Worm (Caenorhabditis elegans) whole organism, late embryonic: Measurements from ENCODE around the gene C34C12.7.

Experiments
- C08G9.2 ChIP-seq: sonication (generic microtip); optimal IDR thresholded peaks from 2 replicates; lab custom pipeline; 2016; ENCODE audit warnings: mild to moderate bottlenecking, missing genetic modification characterization, moderate library complexity, missing compliant biosample characterization
- C38D4.7 ChIP-seq: fragments of 200-800 bp; sonication (Bioruptor generic); optimal IDR thresholded peaks from 2 replicates; lab custom pipeline; 2018; ENCODE audit warnings: mild to moderate bottlenecking, missing genetic modification characterization, moderate library complexity, missing compliant biosample characterization
- F13H6.1 ChIP-seq: sonication (generic microtip); optimal IDR thresholded peaks from 2 replicates; lab custom pipeline; 2016; ENCODE audit warnings: missing genetic modification characterization, missing compliant biosample characterization
- K02D7.2 ChIP-seq: sonication (generic microtip); optimal IDR thresholded peaks from 2 replicates; lab custom pipeline; 2017; ENCODE audit warnings: mild to moderate bottlenecking, missing genetic modification characterization, missing compliant biosample characterization
- K09A11.1 ChIP-seq: sonication (generic microtip); optimal IDR thresholded peaks from 2 replicates; lab custom pipeline; 2017; ENCODE audit warnings: antibody characterized with exemption, mild to moderate bottlenecking, missing genetic modification characterization, missing compliant biosample characterization; ENCODE audit not compliant: insufficient read depth
- T23F11.4 ChIP-seq: fragments of 200-800 bp; sonication (Bioruptor generic); optimal IDR thresholded peaks from 2 replicates; lab custom pipeline; 2018; ENCODE audit warnings: mild to moderate bottlenecking, missing genetic modification characterization, missing compliant biosample characterization
- ahr-1 ChIP-seq: sonication (generic microtip); optimal IDR thresholded peaks from 2 replicates; lab custom pipeline; 2016; ENCODE audit warnings: missing genetic modification characterization, missing compliant biosample characterization
- ama-1 ChIP-seq: fragments of 150-350 bp; optimal IDR thresholded peaks from 2 replicates; lab custom pipeline; 2014
- ceh-2 ChIP-seq: sonication (generic microtip); optimal IDR thresholded peaks from 2 replicates; lab custom pipeline; 2016; ENCODE audit warnings: missing genotype, missing genetic modification characterization, missing compliant biosample characterization
- ceh-24 ChIP-seq: sonication (generic microtip); optimal IDR thresholded peaks from 2 replicates; lab custom pipeline; 2016; ENCODE audit warnings: mild to moderate bottlenecking, missing genetic modification characterization, missing compliant biosample characterization
- ceh-31 ChIP-seq: sonication (generic microtip); optimal IDR thresholded peaks from 2 replicates; lab custom pipeline; 2016; ENCODE audit warnings: missing genetic modification characterization, missing compliant biosample characterization
- ceh-9 ChIP-seq: sonication (generic microtip); optimal IDR thresholded peaks from 2 replicates; lab custom pipeline; 2016; ENCODE audit warnings: mild to moderate bottlenecking, missing genetic modification characterization, inconsistent platforms, missing compliant biosample characterization
- dmd-4 ChIP-seq: sonication (generic microtip); optimal IDR thresholded peaks from 2 replicates; lab custom pipeline; 2016; ENCODE audit warnings: borderline replicate concordance, missing genetic modification characterization, missing compliant biosample characterization
- elt-2 ChIP-seq: sonication (generic microtip); optimal IDR thresholded peaks from 2 replicates; lab custom pipeline; 2016; ENCODE audit warnings: missing genetic modification reagents, missing genetic modification characterization, missing compliant biosample characterization
- fkh-6 ChIP-seq: sonication (generic microtip); optimal IDR thresholded peaks from 2 replicates; lab custom pipeline; 2016; ENCODE audit warnings: missing genetic modification characterization, missing compliant biosample characterization
- gmeb-2 ChIP-seq: sonication (generic microtip); optimal IDR thresholded peaks from 2 replicates; lab custom pipeline; 2016; ENCODE audit warnings: missing genetic modification characterization, inconsistent platforms, missing compliant biosample characterization
- hlh-15 ChIP-seq: sonication (generic microtip); optimal IDR thresholded peaks from 2 replicates; lab custom pipeline; 2016; ENCODE audit warnings: missing genetic modification characterization, missing compliant biosample characterization
- lim-6 ChIP-seq: sonication (generic microtip); optimal IDR thresholded peaks from 2 replicates; lab custom pipeline; 2016; ENCODE audit warnings: missing genetic modification characterization, missing compliant biosample characterization
- lin-11 ChIP-seq: fragments of 200-800 bp; sonication (Bioruptor generic); optimal IDR thresholded peaks from 2 replicates; lab custom pipeline; 2018; ENCODE audit warnings: mild to moderate bottlenecking, missing genetic modification characterization, missing compliant biosample characterization
- madf-2 ChIP-seq: sonication (generic microtip); optimal IDR thresholded peaks from 2 replicates; lab custom pipeline; 2017; ENCODE audit warnings: missing genetic modification characterization, missing compliant biosample characterization
- mec-3 ChIP-seq: sonication (generic microtip); optimal IDR thresholded peaks from 2 replicates; lab custom pipeline; 2016; ENCODE audit warnings: borderline replicate concordance, missing genetic modification characterization, missing compliant biosample characterization
- nhr-232 ChIP-seq: sonication (generic microtip); optimal IDR thresholded peaks from 2 replicates; lab custom pipeline; 2016; ENCODE audit warnings: missing genetic modification characterization, missing compliant biosample characterization
- pha-2 ChIP-seq: sonication (generic microtip); optimal IDR thresholded peaks from 2 replicates; lab custom pipeline; 2017; ENCODE audit warnings: mild to moderate bottlenecking, missing genetic modification characterization, missing compliant biosample characterization
- pqm-1 ChIP-seq: sonication (generic microtip); optimal IDR thresholded peaks from 2 replicates; lab custom pipeline; 2016; ENCODE audit warnings: missing genetic modification characterization, missing compliant biosample characterization
- pros-1 ChIP-seq: fragments of 150-350 bp; optimal IDR thresholded peaks from 2 replicates; lab custom pipeline; 2014; ENCODE audit warnings: missing biosample characterization, missing genetic modification reagents, missing genetic modification characterization
- ref-2 ChIP-seq: sonication (generic microtip); optimal IDR thresholded peaks from 2 replicates; lab custom pipeline; 2016; ENCODE audit warnings: missing genetic modification characterization, missing compliant biosample characterization
- rnt-1 ChIP-seq: sonication (generic microtip); optimal IDR thresholded peaks from 2 replicates; lab custom pipeline; 2016; ENCODE audit warnings: missing genetic modification characterization, missing compliant biosample characterization
- sox-4 ChIP-seq: sonication (generic microtip); optimal IDR thresholded peaks from 2 replicates; lab custom pipeline; 2017; ENCODE audit warnings: mild to moderate bottlenecking, missing genetic modification characterization, inconsistent platforms, missing compliant biosample characterization
- tbx-7 ChIP-seq: sonication (generic microtip); optimal IDR thresholded peaks from 2 replicates; lab custom pipeline; 2016; ENCODE audit warnings: missing genotype, missing genetic modification characterization, missing compliant biosample characterization
- ttx-3 ChIP-seq: sonication (generic microtip); optimal IDR thresholded peaks from 2 replicates; lab custom pipeline; 2016; ENCODE audit warnings: missing genetic modification reagents, missing genetic modification characterization, missing compliant biosample characterization
- unc-3 ChIP-seq, 2 experiments: fragments of 200-800 bp in 1 of 2; sonication (Bioruptor generic) in 1 of 2; sonication (generic microtip) in 1 of 2; conservative IDR thresholded peaks in 1 of 2; optimal IDR thresholded peaks in 1 of 2; 2 replicates each; pipeline versions ENCODE4 v1.3.6 to Lab custom; 2016 to 2022; ENCODE audit warnings: missing compliant biosample characterization in 2 of 2, missing genetic modification characterization in 2 of 2, missing genetic modification reagents in 1 of 2
- unc-42 ChIP-seq: sonication (generic microtip); optimal IDR thresholded peaks from 2 replicates; lab custom pipeline; 2016; ENCODE audit warnings: missing genotype, missing genetic modification characterization, missing compliant biosample characterization
- unc-86 ChIP-seq: sonication (generic microtip); optimal IDR thresholded peaks from 2 replicates; lab custom pipeline; 2016; ENCODE audit warnings: missing genetic modification characterization, missing compliant biosample characterization

Gene C34C12.7

DNA sequence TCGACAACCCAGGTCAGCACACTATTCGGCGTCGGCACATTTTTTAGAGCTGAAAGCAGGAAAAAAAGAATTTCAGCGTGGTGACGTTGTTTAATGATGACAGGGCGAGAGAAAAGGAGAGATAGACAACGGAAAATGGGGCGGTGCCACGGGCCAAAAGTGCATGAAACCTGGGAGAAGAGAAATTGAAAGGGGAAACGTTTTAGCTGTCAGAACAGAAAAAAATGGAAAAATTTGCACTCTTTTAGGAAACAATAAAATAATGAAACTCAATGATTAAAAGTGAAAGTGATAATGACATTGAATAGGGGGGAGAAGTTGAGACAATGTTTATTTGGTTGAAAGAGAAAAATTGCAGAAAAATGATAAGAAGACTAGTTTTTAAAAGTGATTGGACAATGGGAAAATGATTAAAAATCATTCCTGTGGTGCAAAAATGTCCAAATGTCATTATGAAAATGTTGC, 41.6 kb upstream of the C34C12.7 start, which contains the start of gene pitp-1:
pitp-1 (minus strand) TSS at position 51 of the 465 bp plus-strand sequence.
- TF ChIP-seq K02D7.2 (tag; lab: Kevin White, UChicago) = no peak
- TF ChIP-seq fkh-6 (tag; lab: Kevin White, UChicago) = no peak
- TF ChIP-seq dmd-4 = no peak
- no peak for TF ChIP-seq tbx-7 (tag; lab: Kevin White, UChicago)

DNA sequence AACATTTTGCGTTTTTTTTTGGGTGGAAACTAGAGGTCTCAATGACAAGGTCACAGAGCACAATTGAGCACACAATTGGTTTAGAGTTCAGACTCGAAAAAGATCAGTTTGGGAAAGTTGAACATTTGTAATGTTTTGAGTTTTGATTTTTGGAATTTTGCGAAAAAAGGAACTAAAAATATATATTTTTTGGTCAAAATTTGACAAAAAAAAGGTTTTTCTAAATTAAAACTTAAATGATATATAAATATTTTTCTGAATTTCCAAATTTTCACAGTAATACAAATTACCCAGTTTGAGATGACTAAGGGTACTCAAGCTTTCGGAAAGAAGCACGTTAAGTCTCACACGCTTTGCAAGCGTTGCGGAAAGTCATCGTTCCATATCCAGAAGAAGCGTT, 40.2 kb upstream of the C34C12.7 start, which contains the start of gene rpl-37:
rpl-37 (plus strand) TSS at position 301 of the 400 bp plus-strand sequence.
- TF ChIP-seq C08G9.2 (tag; lab: Kevin White, UChicago) = no peak
- TF ChIP-seq sox-4 (tag; lab: Kevin White, UChicago) = no peak
- TF ChIP-seq T23F11.4 (GFP tag; lab: Kevin White, UChicago) = no peak
- TF ChIP-seq ref-2 (tag; lab: Kevin White, UChicago) = no peak
- no peak for TF ChIP-seq dmd-4
- TF ChIP-seq unc-3 (GFP tag; conservative IDR thresholded peaks at IDR 0.05; lab: Robert Waterston, UW) = no peak
- no peak for TF ChIP-seq unc-3 (tag; optimal IDR thresholded peaks at IDR 0.05; lab: Kevin White, UChicago)
- TF ChIP-seq, all 69 proteins: peak for 0

DNA sequence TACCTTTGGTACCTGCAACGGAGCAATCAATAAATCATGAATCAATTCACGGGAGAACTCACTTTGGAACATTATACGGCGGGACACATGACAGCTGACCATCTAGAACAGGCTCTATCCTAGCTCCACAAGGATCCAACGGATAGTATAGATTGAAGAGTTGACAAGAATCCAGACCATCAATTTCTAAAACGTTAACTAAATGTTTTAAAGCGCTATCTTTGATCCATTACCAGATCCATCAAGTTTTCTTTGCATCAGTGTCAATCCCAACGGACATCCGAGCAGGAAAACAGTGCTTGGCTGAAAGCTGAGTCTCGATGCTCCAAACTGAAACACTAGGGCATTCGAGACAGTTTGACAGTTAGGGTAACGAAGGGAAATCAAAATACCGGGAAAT, 35.2 kb upstream of the C34C12.7 start:
- TF ChIP-seq hlh-15 (tag; lab: Kevin White, UChicago) = no peak
- TF ChIP-seq pqm-1 (tag; lab: Kevin White, UChicago) = no peak
- no peak for TF ChIP-seq pha-2
- no peak for TF ChIP-seq pros-1 (tag; lab: Kevin White, UChicago)
- no peak for TF ChIP-seq dmd-4
- no peak for TF ChIP-seq ttx-3 (tag; lab: Kevin White, UChicago)
- TF ChIP-seq mec-3 (tag; lab: Kevin White, UChicago) = no peak
- TF ChIP-seq lim-6 (tag; lab: Kevin White, UChicago) = no peak
- no peak for TF ChIP-seq F13H6.1 (tag; lab: Kevin White, UChicago)
- no peak for TF ChIP-seq lin-11 (tag; lab: Kevin White, UChicago)
- TF ChIP-seq unc-86 (tag; lab: Kevin White, UChicago) = no peak

DNA sequence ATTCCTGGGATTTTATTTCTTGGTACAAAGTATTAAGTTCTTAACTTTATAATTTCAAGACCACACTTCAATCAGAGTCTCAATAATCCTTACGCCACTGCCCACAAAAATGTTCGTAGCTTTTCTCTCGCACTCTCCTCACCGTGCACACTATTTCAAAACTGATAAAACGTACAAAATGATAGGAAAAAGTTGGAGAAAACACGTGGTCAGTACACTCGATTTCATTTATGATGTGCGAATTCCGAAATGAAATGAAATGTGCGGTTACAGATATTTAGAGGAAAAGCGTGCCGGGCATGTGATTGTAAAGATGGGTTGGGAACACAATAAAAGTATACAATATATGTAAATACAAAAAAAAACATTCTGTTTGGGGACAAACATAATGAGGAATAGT, 32.3 kb upstream of the C34C12.7 start:
- TF ChIP-seq ceh-31 (tag; lab: Kevin White, UChicago) = no peak
- TF ChIP-seq K09A11.1 (tag; lab: Kevin White, UChicago) = no peak
- TF ChIP-seq elt-2 (tag; lab: Kevin White, UChicago) = peak; percentile 23

DNA sequence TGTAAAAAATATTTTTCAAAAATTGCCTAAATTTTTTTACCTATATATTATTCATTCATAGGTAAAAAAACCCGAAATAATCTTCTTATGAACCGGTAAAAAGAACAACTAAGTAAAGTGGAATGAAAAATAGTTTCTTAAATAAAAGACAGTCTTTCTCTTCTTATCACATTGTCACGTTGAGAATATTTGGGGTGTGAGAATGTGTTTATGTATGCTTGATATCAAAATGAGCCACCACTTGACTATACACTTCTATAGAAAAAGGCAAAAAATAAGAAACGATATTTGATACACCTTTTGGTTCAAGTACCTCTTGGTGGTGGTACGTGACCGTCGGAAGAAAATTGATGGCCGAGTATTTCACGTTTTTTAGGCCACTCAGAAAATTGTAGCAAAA, 31.4 kb upstream of the C34C12.7 start, which contains the start of gene hmit-1.3:
hmit-1.3 (minus strand) TSS at position 103 of the 400 bp plus-strand sequence.
- TF ChIP-seq ceh-24 (tag; lab: Kevin White, UChicago) (no peak), pros-1 (tag; lab: Kevin White, UChicago) (no peak), rnt-1 (tag; lab: Kevin White, UChicago) (no peak), ceh-9 (no peak), unc-42 (tag; lab: Kevin White, UChicago) (no peak), fkh-6 (tag; lab: Kevin White, UChicago) (no peak), C38D4.7 (GFP tag; lab: Kevin White, UChicago) (no peak), gmeb-2 (no peak), ahr-1 (tag; lab: Kevin White, UChicago) (no peak), ceh-2 (tag; lab: Kevin White, UChicago) (no peak), ama-1 (no peak), madf-2 (tag; lab: Kevin White, UChicago) (no peak), nhr-232 (tag; lab: Kevin White, UChicago) (no peak)
- TF ChIP-seq, all 69 proteins: peak for 0
